Worm (Caenorhabditis elegans): ENCODE results near the gene T13F3.8.

DNA sequence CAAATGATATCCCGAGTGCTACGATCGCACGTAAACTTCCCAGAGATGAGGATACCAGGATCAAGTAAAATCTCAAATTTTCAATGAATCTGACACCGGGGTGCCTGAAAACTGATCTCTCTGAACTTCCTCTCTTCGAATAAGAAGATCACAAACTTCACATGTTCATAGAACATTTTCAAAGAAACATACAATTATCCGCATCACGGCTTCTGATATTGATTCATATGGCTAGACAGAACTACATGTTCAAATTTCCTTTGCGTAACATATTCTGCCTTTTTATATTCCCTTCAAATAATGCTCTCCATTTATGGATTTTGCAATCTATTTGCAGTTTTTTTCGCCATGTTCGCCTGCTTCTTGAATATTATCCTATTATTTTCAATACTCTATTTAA, 27.5 kb downstream of the T13F3.8 start, which contains the start of gene srbc-83:
- TF ChIP-seq pes-1 (GFP tag; IDR thresholded peaks at IDR 0.05) (no peak), flt-1 (GFP tag; IDR thresholded peaks at IDR 0.05) (no peak), hnd-1 (tag; optimal IDR thresholded peaks at IDR 0.05) (no peak), ama-1 (optimal IDR thresholded peaks at IDR 0.05) (no peak)
